Worm (Caenorhabditis elegans) whole organism, L3 larva: ENCODE measurements around the gene nsph-1.1.

Source experiments
- ZK546.5 ChIP-seq: sonication (generic microtip); optimal IDR thresholded peaks from 2 replicates; lab custom pipeline; 2017; ENCODE audit warnings: missing biosample characterization, missing genetic modification characterization
- ama-1 ChIP-seq: fragments of 150-350 bp; optimal IDR thresholded peaks from 2 replicates; lab custom pipeline; 2018
- ceh-16 ChIP-seq: sonication (generic microtip); optimal IDR thresholded peaks from 2 replicates; lab custom pipeline; 2017; ENCODE audit warnings: missing biosample characterization, missing genetic modification characterization
- ceh-28 ChIP-seq: fragments of 150-350 bp; optimal IDR thresholded peaks from 2 replicates; lab custom pipeline; 2014; ENCODE audit warnings: missing biosample characterization, missing genetic modification reagents, missing genetic modification characterization
- ceh-82 ChIP-seq: fragments of 150-350 bp; optimal IDR thresholded peaks from 2 replicates; lab custom pipeline; 2014; ENCODE audit warnings: missing biosample characterization, missing genetic modification characterization
- ceh-9 ChIP-seq: sonication (generic microtip); optimal IDR thresholded peaks from 2 replicates; lab custom pipeline; 2018; ENCODE audit warnings: missing biosample characterization, missing genetic modification characterization
- daf-12 ChIP-seq: fragments of 150-350 bp; optimal IDR thresholded peaks from 2 replicates; lab custom pipeline; 2014; ENCODE audit warnings: missing biosample characterization, missing genetic modification reagents, missing genetic modification characterization
- egl-27 ChIP-seq: sonication (generic microtip); optimal IDR thresholded peaks from 4 replicates; lab custom pipeline; 2017; ENCODE audit warnings: missing biosample characterization, missing genetic modification reagents, missing genetic modification characterization
- elt-2 ChIP-seq: sonication (generic microtip); optimal IDR thresholded peaks from 2 replicates; lab custom pipeline; 2016; ENCODE audit warnings: missing genetic modification reagents, mild to moderate bottlenecking, missing genetic modification characterization, missing compliant biosample characterization
- elt-3 ChIP-seq, 3 experiments: fragments of 150-350 bp in 1 of 3; sonication (generic microtip) in 2 of 3; optimal IDR thresholded peaks; 2 replicates in 2 of 3; 4 replicates in 1 of 3; lab custom pipeline; 2014 to 2017; ENCODE audit warnings: missing biosample characterization in 3 of 3, missing genetic modification characterization in 3 of 3
- fkh-2 ChIP-seq: fragments of 150-350 bp; optimal IDR thresholded peaks from 2 replicates; lab custom pipeline; 2014; ENCODE audit warnings: missing biosample characterization, missing genetic modification reagents, missing genetic modification characterization
- jun-1 ChIP-seq: fragments of 150-350 bp; optimal IDR thresholded peaks from 2 replicates; lab custom pipeline; 2014; ENCODE audit warnings: missing biosample characterization, missing genetic modification reagents, missing genetic modification characterization
- lin-15B ChIP-seq: fragments of 150-350 bp; optimal IDR thresholded peaks from 2 replicates; lab custom pipeline; 2014; ENCODE audit warnings: missing biosample characterization, missing genetic modification characterization
- lin-39 ChIP-seq: fragments of 150-350 bp; optimal IDR thresholded peaks from 2 replicates; lab custom pipeline; 2018; ENCODE audit warnings: missing biosample characterization, missing genetic modification reagents, missing genetic modification characterization
- lsy-12 ChIP-seq: sonication (generic microtip); optimal IDR thresholded peaks from 2 replicates; lab custom pipeline; 2016; ENCODE audit warnings: mild to moderate bottlenecking, missing genetic modification characterization, missing compliant biosample characterization
- mdl-1 ChIP-seq: fragments of 150-350 bp; optimal IDR thresholded peaks from 2 replicates; lab custom pipeline; 2014; ENCODE audit warnings: missing biosample characterization, missing genetic modification characterization
- nfya-1 ChIP-seq: sonication (generic microtip); optimal IDR thresholded peaks from 2 replicates; lab custom pipeline; 2017; ENCODE audit warnings: missing genetic modification characterization, mild to moderate bottlenecking, missing compliant biosample characterization, antibody characterized with exemption, moderate library complexity; ENCODE audit not compliant: insufficient read depth
- nhr-11 ChIP-seq: fragments of 150-350 bp; optimal IDR thresholded peaks from 2 replicates; lab custom pipeline; 2014; ENCODE audit warnings: missing biosample characterization, missing genetic modification characterization
- nhr-12 ChIP-seq: fragments of 150-350 bp; optimal IDR thresholded peaks from 2 replicates; lab custom pipeline; 2014; ENCODE audit warnings: missing biosample characterization, missing genetic modification characterization
- nhr-23 ChIP-seq: fragments of 150-350 bp; optimal IDR thresholded peaks from 2 replicates; lab custom pipeline; 2014; ENCODE audit warnings: missing biosample characterization, missing genetic modification reagents, missing genetic modification characterization
- nhr-25 ChIP-seq: sonication (generic microtip); optimal IDR thresholded peaks from 2 replicates; lab custom pipeline; 2017; ENCODE audit warnings: missing biosample characterization, missing genetic modification characterization
- nhr-28 ChIP-seq: fragments of 150-350 bp; optimal IDR thresholded peaks from 2 replicates; lab custom pipeline; 2014; ENCODE audit warnings: missing biosample characterization, missing genetic modification characterization
- nhr-43 ChIP-seq: sonication (generic microtip); optimal IDR thresholded peaks from 2 replicates; lab custom pipeline; 2016; ENCODE audit warnings: mild to moderate bottlenecking, missing genetic modification characterization, missing compliant biosample characterization; ENCODE audit not compliant: poor library complexity, severe bottlenecking
- pha-4 ChIP-seq: fragments of 150-350 bp; optimal IDR thresholded peaks from 2 replicates; lab custom pipeline; 2014; ENCODE audit warnings: missing biosample characterization, missing genetic modification reagents, missing genetic modification characterization
- pqm-1 ChIP-seq: fragments of 150-350 bp; optimal IDR thresholded peaks from 2 replicates; lab custom pipeline; 2017; ENCODE audit warnings: missing biosample characterization, missing genetic modification characterization, inconsistent platforms
- sea-2 ChIP-seq: fragments of 150-350 bp; sonication (generic microtip); optimal IDR thresholded peaks from 4 replicates; lab custom pipeline; 2014; ENCODE audit warnings: missing biosample characterization, missing genetic modification reagents, missing genetic modification characterization
- skn-1 ChIP-seq: fragments of 150-350 bp; optimal IDR thresholded peaks from 2 replicates; lab custom pipeline; 2014; ENCODE audit warnings: missing biosample characterization, missing genetic modification characterization
- snpc-4 ChIP-seq: fragments of 150-350 bp; optimal IDR thresholded peaks from 2 replicates; lab custom pipeline; 2014; ENCODE audit warnings: missing biosample characterization, missing genetic modification characterization
- tbx-2 ChIP-seq: sonication (generic microtip); optimal IDR thresholded peaks from 2 replicates; lab custom pipeline; 2016; ENCODE audit warnings: mild to moderate bottlenecking, missing genetic modification characterization, missing compliant biosample characterization
- unc-62 ChIP-seq: fragments of 150-350 bp; sonication (generic microtip); optimal IDR thresholded peaks from 4 replicates; lab custom pipeline; 2014; ENCODE audit warnings: missing biosample characterization, missing genetic modification reagents, missing genetic modification characterization
- zag-1 ChIP-seq: fragments of 150-350 bp; optimal IDR thresholded peaks from 2 replicates; lab custom pipeline; 2014; ENCODE audit warnings: missing biosample characterization, missing genetic modification characterization
- ztf-4 ChIP-seq: fragments of 150-350 bp; optimal IDR thresholded peaks from 2 replicates; lab custom pipeline; 2014; ENCODE audit warnings: missing biosample characterization, missing genetic modification characterization

nsph-1.1 gene

DNA sequence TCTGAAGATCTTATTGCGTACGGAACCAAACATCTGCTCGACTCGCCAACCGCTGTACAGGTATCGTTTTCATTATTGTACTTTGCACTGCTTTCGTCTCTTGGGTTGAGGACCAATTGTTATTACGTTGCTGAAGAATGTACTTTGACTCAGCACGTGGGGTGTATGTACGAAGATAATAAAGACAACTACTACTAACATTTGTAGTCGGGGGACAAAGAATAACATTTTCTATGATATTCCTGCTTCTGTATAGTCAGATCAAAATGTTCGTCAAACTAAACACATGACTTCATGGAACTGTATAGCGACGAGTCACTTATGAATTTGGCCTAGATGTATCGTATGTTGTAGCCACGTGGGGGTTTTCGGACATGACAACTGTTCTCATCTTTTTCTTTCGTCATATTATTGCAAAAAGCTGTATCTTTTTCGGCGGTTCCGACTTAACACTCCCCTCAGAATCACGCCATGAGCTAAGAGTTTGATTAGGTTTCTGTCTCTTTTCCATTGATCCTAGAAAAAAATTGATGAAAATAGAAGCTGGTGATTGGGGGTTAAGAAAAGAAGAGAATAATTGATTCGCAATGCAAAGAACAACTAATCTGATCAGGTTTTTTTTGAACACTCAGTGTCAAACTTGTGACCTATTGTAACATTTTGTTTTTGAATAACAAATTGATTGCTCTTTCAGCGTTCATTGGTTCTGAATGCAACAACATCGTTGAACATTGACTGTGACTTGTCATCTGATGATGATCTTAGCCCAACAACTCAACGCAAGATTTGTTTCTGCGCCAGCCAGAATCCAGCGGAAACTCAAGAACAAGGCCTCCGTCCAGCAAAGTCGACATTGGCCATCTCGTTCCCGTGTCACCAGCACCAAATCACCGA, 21.8 kb upstream of the nsph-1.1 start:
- no peak for TF ChIP-seq daf-12
- TF ChIP-seq skn-1 = no peak
- no peak for TF ChIP-seq elt-3 (tag; optimal IDR thresholded peaks at IDR 0.05; lab: Kevin White, UChicago)
- TF ChIP-seq nhr-25 = peak; percentile 85
- TF ChIP-seq egl-27 = no peak
- peak; percentile 41 for TF ChIP-seq pha-4 (tag; lab: Kevin White, UChicago)
- peak; percentile 3 for TF ChIP-seq pqm-1
- no peak for TF ChIP-seq unc-62
- TF ChIP-seq snpc-4 = no peak
- TF ChIP-seq zag-1 = no peak
- no peak for TF ChIP-seq nhr-28 (tag; lab: Kevin White, UChicago)
- TF ChIP-seq elt-2 = peak; percentile 24
- TF ChIP-seq jun-1 (tag; lab: Kevin White, UChicago) = peak; percentile 20
- peak; percentile 96 for TF ChIP-seq ama-1 (lab: Kevin White, UChicago)
- no peak for TF ChIP-seq nhr-12 (tag; lab: Kevin White, UChicago)
- TF ChIP-seq ceh-16 = no peak
- TF ChIP-seq ceh-82 (tag; lab: Kevin White, UChicago) = no peak
- TF ChIP-seq lin-15B = no peak
- peak; percentile 4 for TF ChIP-seq ztf-4 (tag; lab: Kevin White, UChicago)
- no peak for TF ChIP-seq lsy-12
- no peak for TF ChIP-seq fkh-2 (tag; lab: Kevin White, UChicago)
- TF ChIP-seq ceh-9 = no peak
- TF ChIP-seq sea-2 (GFP tag; lab: Kevin White, UChicago) = no peak
- peak; percentile 37 for TF ChIP-seq nfya-1 (tag; lab: Kevin White, UChicago)
- TF ChIP-seq nhr-23 (tag; lab: Kevin White, UChicago) = peak; percentile 67
- TF ChIP-seq nhr-11 = no peak
- TF ChIP-seq ceh-28 (tag; lab: Kevin White, UChicago) = no peak
- TF ChIP-seq lin-39 (tag; lab: Kevin White, UChicago) = peak; percentile 47
- TF ChIP-seq ZK546.5 = no peak
- peak; percentile 14 for TF ChIP-seq mdl-1 (tag; lab: Kevin White, UChicago)
- TF ChIP-seq nhr-43 (tag; lab: Kevin White, UChicago) = peak; percentile 36
- no peak for TF ChIP-seq tbx-2 (tag; lab: Kevin White, UChicago)
- TF ChIP-seq, all 47 proteins: peak for 12

DNA sequence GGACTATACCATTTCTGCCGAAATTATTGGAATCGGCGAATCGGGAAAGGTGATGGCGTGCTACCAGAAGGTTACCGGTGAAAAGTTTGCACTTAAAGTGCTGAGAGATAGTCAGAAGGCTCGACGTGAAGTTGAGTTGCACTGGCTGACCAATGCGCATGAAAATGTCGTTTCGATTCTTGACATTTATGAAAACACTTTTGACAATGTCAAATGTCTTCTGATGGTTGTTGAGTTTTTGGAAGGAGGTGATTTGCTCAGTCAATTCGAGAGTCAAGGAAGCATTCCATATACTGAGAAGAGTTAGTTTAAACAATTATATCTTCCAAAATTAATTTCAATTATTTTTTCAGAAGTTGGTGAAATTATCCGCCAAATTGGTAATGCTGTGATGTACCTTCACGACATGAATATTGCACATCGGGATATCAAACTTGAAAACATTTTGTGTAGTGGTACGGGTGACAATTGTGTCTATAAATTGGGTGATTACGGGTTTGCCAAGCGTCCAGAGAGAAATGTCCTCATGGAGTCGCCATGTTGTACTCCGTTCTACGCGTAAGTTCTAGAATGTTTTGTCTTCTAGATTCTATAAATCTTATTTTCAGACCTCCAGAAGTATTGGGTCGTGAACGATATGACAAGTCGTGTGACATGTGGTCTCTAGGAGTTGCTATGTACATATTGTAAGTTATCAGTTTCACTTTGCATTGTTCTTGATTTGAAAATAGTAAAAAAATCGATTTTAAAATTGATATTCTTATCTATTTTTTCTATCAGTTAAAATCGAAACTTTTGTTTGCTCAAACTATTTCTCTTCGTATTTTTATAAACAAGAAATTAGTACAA, 20.9 kb upstream of the nsph-1.1 start:
- TF ChIP-seq skn-1 = no peak
- peak; percentile 6 for TF ChIP-seq nhr-25
- no peak for TF ChIP-seq nhr-11
- TF ChIP-seq pha-4 (tag; lab: Kevin White, UChicago) = peak; percentile 58
- peak; percentile 72 for TF ChIP-seq nhr-43 (tag; lab: Kevin White, UChicago)
- TF ChIP-seq sea-2 (GFP tag; lab: Kevin White, UChicago) = no peak
- peak; percentile 97 for TF ChIP-seq ama-1 (lab: Kevin White, UChicago)

DNA sequence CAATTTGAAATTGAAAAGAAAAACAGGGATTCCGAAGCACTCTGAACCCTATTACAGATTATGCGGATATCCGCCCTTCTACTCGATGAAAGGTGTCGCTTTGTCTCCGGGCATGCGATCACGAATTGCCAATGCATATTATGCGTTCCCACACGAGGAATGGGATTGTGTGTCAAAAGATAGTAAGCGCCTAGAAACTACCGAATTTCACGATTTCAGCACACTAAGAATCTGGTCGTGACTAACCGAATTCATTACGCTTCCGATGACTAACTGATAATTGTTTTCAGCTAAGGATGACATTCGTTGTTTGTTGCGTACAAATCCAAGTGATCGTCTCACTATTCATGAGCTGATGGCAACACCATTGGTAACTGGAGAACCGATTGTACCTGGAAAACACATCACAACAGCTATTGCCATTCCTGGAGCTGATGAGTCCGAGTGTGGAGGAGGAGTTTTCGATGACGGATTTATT, 20.2 kb upstream of the nsph-1.1 start:
- TF ChIP-seq ama-1 (lab: Kevin White, UChicago) (peak; percentile 92), nhr-25 (peak; percentile 79), elt-2 (no peak), lin-39 (tag; lab: Kevin White, UChicago) (peak; percentile 32), nhr-12 (tag; lab: Kevin White, UChicago) (no peak), nhr-43 (tag; lab: Kevin White, UChicago) (peak; percentile 69), ztf-4 (tag; lab: Kevin White, UChicago) (peak; percentile 20), egl-27 (no peak)
